Worm (Caenorhabditis elegans) whole organism, late embryonic: ENCODE results near the gene let-716.

Experiments used
- C08G9.2 ChIP-seq: sonication (generic microtip); optimal IDR thresholded peaks from 2 replicates; lab custom pipeline; 2016; ENCODE audit warnings: mild to moderate bottlenecking, missing genetic modification characterization, moderate library complexity, missing compliant biosample characterization
- C38D4.7 ChIP-seq: fragments of 200-800 bp; sonication (Bioruptor generic); optimal IDR thresholded peaks from 2 replicates; lab custom pipeline; 2018; ENCODE audit warnings: mild to moderate bottlenecking, missing genetic modification characterization, moderate library complexity, missing compliant biosample characterization
- F13H6.1 ChIP-seq: sonication (generic microtip); optimal IDR thresholded peaks from 2 replicates; lab custom pipeline; 2016; ENCODE audit warnings: missing genetic modification characterization, missing compliant biosample characterization
- K02D7.2 ChIP-seq: sonication (generic microtip); optimal IDR thresholded peaks from 2 replicates; lab custom pipeline; 2017; ENCODE audit warnings: mild to moderate bottlenecking, missing genetic modification characterization, missing compliant biosample characterization
- Y22D7AL.16 ChIP-seq: sonication (generic microtip); optimal IDR thresholded peaks from 2 replicates; lab custom pipeline; 2016; ENCODE audit warnings: missing genetic modification characterization, missing compliant biosample characterization
- ceh-18 ChIP-seq: sonication (generic microtip); optimal IDR thresholded peaks from 2 replicates; lab custom pipeline; 2016; ENCODE audit warnings: missing genetic modification characterization, missing compliant biosample characterization
- ceh-19 ChIP-seq: fragments of 200-800 bp; sonication (Bioruptor generic); optimal IDR thresholded peaks from 2 replicates; lab custom pipeline; 2018; ENCODE audit warnings: mild to moderate bottlenecking, missing genetic modification characterization, missing compliant biosample characterization
- ceh-24 ChIP-seq: sonication (generic microtip); optimal IDR thresholded peaks from 2 replicates; lab custom pipeline; 2016; ENCODE audit warnings: mild to moderate bottlenecking, missing genetic modification characterization, missing compliant biosample characterization
- ceh-34 ChIP-seq: sonication (generic microtip); optimal IDR thresholded peaks from 2 replicates; lab custom pipeline; 2016; ENCODE audit warnings: mild to moderate bottlenecking, missing genetic modification characterization, missing compliant biosample characterization
- ceh-45 ChIP-seq: fragments of 200-800 bp; sonication (Bioruptor generic); IDR thresholded peaks from 2 replicates; pipeline ENCODE4 v1.3.6; 2022; ENCODE audit warnings: missing genetic modification reagents, missing genetic modification characterization, missing compliant biosample characterization
- ceh-9 ChIP-seq: sonication (generic microtip); optimal IDR thresholded peaks from 2 replicates; lab custom pipeline; 2016; ENCODE audit warnings: mild to moderate bottlenecking, missing genetic modification characterization, inconsistent platforms, missing compliant biosample characterization
- che-1 ChIP-seq: sonication (generic microtip); optimal IDR thresholded peaks from 2 replicates; lab custom pipeline; 2016; ENCODE audit warnings: mild to moderate bottlenecking, missing genetic modification characterization, missing compliant biosample characterization
- elt-2 ChIP-seq: sonication (generic microtip); optimal IDR thresholded peaks from 2 replicates; lab custom pipeline; 2016; ENCODE audit warnings: missing genetic modification reagents, missing genetic modification characterization, missing compliant biosample characterization
- ets-4 ChIP-seq: sonication (generic microtip); optimal IDR thresholded peaks from 2 replicates; lab custom pipeline; 2016; ENCODE audit warnings: missing genetic modification characterization, missing compliant biosample characterization
- fax-1 ChIP-seq: sonication (generic microtip); optimal IDR thresholded peaks from 2 replicates; lab custom pipeline; 2016; ENCODE audit warnings: missing genotype, missing genetic modification characterization, missing compliant biosample characterization
- fkh-10 ChIP-seq: fragments of 150-350 bp; optimal IDR thresholded peaks from 2 replicates; lab custom pipeline; 2014; ENCODE audit warnings: missing biosample characterization, missing genetic modification reagents, missing genetic modification characterization
- fkh-6 ChIP-seq: sonication (generic microtip); optimal IDR thresholded peaks from 2 replicates; lab custom pipeline; 2016; ENCODE audit warnings: missing genetic modification characterization, missing compliant biosample characterization
- hlh-30 ChIP-seq: sonication (generic microtip); optimal IDR thresholded peaks from 2 replicates; lab custom pipeline; 2017; ENCODE audit warnings: antibody characterized with exemption, missing genetic modification characterization, missing compliant biosample characterization; ENCODE audit not compliant: insufficient read depth
- hlh-8 ChIP-seq: sonication (generic microtip); optimal IDR thresholded peaks from 2 replicates; lab custom pipeline; 2016; ENCODE audit warnings: missing genotype, missing genetic modification characterization, missing compliant biosample characterization
- lim-6 ChIP-seq: sonication (generic microtip); optimal IDR thresholded peaks from 2 replicates; lab custom pipeline; 2016; ENCODE audit warnings: missing genetic modification characterization, missing compliant biosample characterization
- madf-2 ChIP-seq: sonication (generic microtip); optimal IDR thresholded peaks from 2 replicates; lab custom pipeline; 2017; ENCODE audit warnings: missing genetic modification characterization, missing compliant biosample characterization
- nhr-11 ChIP-seq: fragments of 150-350 bp; optimal IDR thresholded peaks from 2 replicates; lab custom pipeline; 2014; ENCODE audit warnings: missing biosample characterization, missing genetic modification characterization
- nhr-232 ChIP-seq: sonication (generic microtip); optimal IDR thresholded peaks from 2 replicates; lab custom pipeline; 2016; ENCODE audit warnings: missing genetic modification characterization, missing compliant biosample characterization
- npax-4 ChIP-seq: sonication (generic microtip); optimal IDR thresholded peaks from 2 replicates; lab custom pipeline; 2016; ENCODE audit warnings: missing genetic modification characterization, missing compliant biosample characterization
- pax-1 ChIP-seq: fragments of 150-350 bp; optimal IDR thresholded peaks from 2 replicates; lab custom pipeline; 2014; ENCODE audit warnings: missing biosample characterization, missing genetic modification characterization
- pha-2 ChIP-seq: sonication (generic microtip); optimal IDR thresholded peaks from 2 replicates; lab custom pipeline; 2017; ENCODE audit warnings: mild to moderate bottlenecking, missing genetic modification characterization, missing compliant biosample characterization
- pqm-1 ChIP-seq: sonication (generic microtip); optimal IDR thresholded peaks from 2 replicates; lab custom pipeline; 2016; ENCODE audit warnings: missing genetic modification characterization, missing compliant biosample characterization
- pros-1 ChIP-seq: fragments of 150-350 bp; optimal IDR thresholded peaks from 2 replicates; lab custom pipeline; 2014; ENCODE audit warnings: missing biosample characterization, missing genetic modification reagents, missing genetic modification characterization
- ref-2 ChIP-seq: sonication (generic microtip); optimal IDR thresholded peaks from 2 replicates; lab custom pipeline; 2016; ENCODE audit warnings: missing genetic modification characterization, missing compliant biosample characterization
- rnt-1 ChIP-seq: sonication (generic microtip); optimal IDR thresholded peaks from 2 replicates; lab custom pipeline; 2016; ENCODE audit warnings: missing genetic modification characterization, missing compliant biosample characterization
- sdc-2 ChIP-seq: sonication (generic microtip); optimal IDR thresholded peaks from 2 replicates; lab custom pipeline; 2016; ENCODE audit warnings: missing genotype, missing genetic modification characterization, missing compliant biosample characterization
- tbx-2 ChIP-seq: sonication (generic microtip); optimal IDR thresholded peaks from 2 replicates; lab custom pipeline; 2016; ENCODE audit warnings: missing genetic modification characterization, missing compliant biosample characterization
- tbx-7 ChIP-seq: sonication (generic microtip); optimal IDR thresholded peaks from 2 replicates; lab custom pipeline; 2016; ENCODE audit warnings: missing genotype, missing genetic modification characterization, missing compliant biosample characterization
- unc-3 ChIP-seq, 2 experiments: fragments of 200-800 bp in 1 of 2; sonication (Bioruptor generic) in 1 of 2; sonication (generic microtip) in 1 of 2; conservative IDR thresholded peaks in 1 of 2; optimal IDR thresholded peaks in 1 of 2; 2 replicates each; pipeline versions ENCODE4 v1.3.6 to Lab custom; 2016 to 2022; ENCODE audit warnings: missing compliant biosample characterization in 2 of 2, missing genetic modification characterization in 2 of 2, missing genetic modification reagents in 1 of 2
- unc-42 ChIP-seq: sonication (generic microtip); optimal IDR thresholded peaks from 2 replicates; lab custom pipeline; 2016; ENCODE audit warnings: missing genotype, missing genetic modification characterization, missing compliant biosample characterization
- unc-55 ChIP-seq: sonication (generic microtip); optimal IDR thresholded peaks from 2 replicates; lab custom pipeline; 2017; ENCODE audit warnings: missing biosample characterization, missing genetic modification reagents, missing genetic modification characterization

The let-716 gene

DNA sequence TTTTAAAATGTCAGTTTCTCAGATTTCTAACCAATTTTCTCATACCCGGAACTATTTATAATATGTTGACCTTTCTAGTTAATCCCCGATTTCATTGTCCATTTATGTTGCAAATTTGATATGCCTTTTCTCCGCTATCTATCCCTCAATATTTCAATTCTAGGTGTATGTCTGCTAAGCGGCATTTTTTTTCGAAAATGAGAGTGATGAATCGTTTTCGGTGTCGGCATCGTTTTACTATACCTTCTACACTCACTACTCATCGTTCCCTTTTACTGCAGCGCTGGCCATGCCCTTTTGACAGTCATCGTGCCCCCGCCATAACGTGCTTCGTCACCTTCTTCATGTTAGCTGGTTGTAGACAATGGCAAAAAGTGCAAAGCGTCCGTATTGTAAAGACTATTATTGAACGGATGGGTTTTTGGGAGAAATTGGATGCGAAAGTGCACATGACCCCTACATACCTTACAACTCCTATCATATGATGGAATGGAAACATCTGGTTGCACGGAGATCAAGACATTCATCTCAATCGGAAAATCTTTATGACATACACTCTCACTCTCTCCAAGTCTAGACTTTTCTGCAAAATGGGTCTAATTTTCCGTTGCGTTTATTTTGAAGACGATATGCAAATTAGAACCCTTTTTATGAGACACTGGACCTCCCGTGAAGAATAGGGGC, 24.0 kb upstream of the let-716 start:
- TF ChIP-seq unc-42 (tag; lab: Kevin White, UChicago) = no peak
- peak; percentile 2 for TF ChIP-seq hlh-30 (tag; lab: Kevin White, UChicago)

DNA sequence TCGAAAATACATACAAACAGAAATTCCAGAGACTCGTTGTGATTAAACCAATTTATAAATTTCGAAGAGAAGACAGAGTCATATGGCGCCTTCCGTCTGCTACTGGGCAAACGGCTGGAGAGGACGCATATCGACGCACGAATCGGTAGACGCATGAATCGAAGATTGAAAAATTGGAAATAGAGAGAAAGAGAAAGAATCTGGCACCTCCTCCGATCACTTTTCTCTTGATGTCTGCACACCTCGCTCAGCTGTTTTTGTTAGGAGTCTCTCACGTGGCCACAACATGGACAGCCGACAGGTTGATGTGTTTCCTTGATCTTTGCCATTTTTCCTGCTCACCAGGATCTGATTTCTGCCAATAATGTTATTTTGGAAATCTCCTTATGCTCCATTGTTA, 23.2 kb upstream of the let-716 start:
- peak; percentile 34 for TF ChIP-seq ceh-18 (tag; lab: Kevin White, UChicago)
- no peak for TF ChIP-seq fkh-6 (tag; lab: Kevin White, UChicago)
- TF ChIP-seq unc-55 (GFP tag; lab: Kevin White, UChicago) = peak; percentile 25
- TF ChIP-seq fkh-10 (GFP tag; lab: Kevin White, UChicago) = no peak
- no peak for TF ChIP-seq ceh-34 (tag; lab: Kevin White, UChicago)
- TF ChIP-seq, all 69 proteins: peak for 2

DNA sequence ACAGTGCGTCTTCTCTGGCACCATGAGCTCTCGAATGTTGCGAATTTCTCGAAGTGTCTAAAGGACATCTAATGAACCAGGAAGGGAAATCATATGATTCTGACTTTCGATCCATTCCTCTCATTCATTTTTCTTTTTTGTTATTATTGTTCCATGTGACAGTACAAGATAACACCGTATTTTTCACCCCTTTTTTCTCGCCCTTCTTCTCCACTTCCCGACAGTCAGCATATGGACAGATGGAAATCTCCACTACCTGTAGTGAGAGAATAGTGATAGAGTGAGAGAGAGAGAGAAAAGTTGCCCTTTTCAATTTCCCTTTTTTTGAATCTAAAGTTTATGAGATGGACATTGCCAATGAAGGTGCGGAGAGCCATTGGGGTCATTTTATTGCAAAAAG, 22.5 kb upstream of the let-716 start:
- no peak for TF ChIP-seq ceh-19 (GFP tag; lab: Kevin White, UChicago)
- TF ChIP-seq fkh-10 (GFP tag; lab: Kevin White, UChicago) = no peak
- no peak for TF ChIP-seq nhr-11 (tag; lab: Kevin White, UChicago)
- TF ChIP-seq sdc-2 (tag; lab: Kevin White, UChicago) = no peak
- TF ChIP-seq ceh-9 (tag; lab: Kevin White, UChicago) = no peak
- TF ChIP-seq madf-2 (tag; lab: Kevin White, UChicago) = no peak
- TF ChIP-seq fax-1 = no peak
- no peak for TF ChIP-seq pros-1 (tag; lab: Kevin White, UChicago)
- TF ChIP-seq nhr-232 (tag; lab: Kevin White, UChicago) = no peak
- no peak for TF ChIP-seq pqm-1 (tag; lab: Kevin White, UChicago)
- TF ChIP-seq fkh-6 (tag; lab: Kevin White, UChicago) = no peak
- TF ChIP-seq hlh-8 (tag; lab: Kevin White, UChicago) = no peak
- no peak for TF ChIP-seq ceh-24 (tag; lab: Kevin White, UChicago)
- no peak for TF ChIP-seq ceh-45 (GFP tag; lab: Robert Waterston, UW)
- TF ChIP-seq pax-1 (tag; lab: Kevin White, UChicago) = no peak
- TF ChIP-seq ets-4 (tag; lab: Kevin White, UChicago) = no peak
- TF ChIP-seq hlh-30 (tag; lab: Kevin White, UChicago) = no peak
- no peak for TF ChIP-seq unc-3 (GFP tag; conservative IDR thresholded peaks at IDR 0.05; lab: Robert Waterston, UW)
- TF ChIP-seq unc-3 (tag; optimal IDR thresholded peaks at IDR 0.05; lab: Kevin White, UChicago) = no peak
- no peak for TF ChIP-seq Y22D7AL.16 (tag; lab: Kevin White, UChicago)
- TF ChIP-seq unc-42 (tag; lab: Kevin White, UChicago) = no peak

DNA sequence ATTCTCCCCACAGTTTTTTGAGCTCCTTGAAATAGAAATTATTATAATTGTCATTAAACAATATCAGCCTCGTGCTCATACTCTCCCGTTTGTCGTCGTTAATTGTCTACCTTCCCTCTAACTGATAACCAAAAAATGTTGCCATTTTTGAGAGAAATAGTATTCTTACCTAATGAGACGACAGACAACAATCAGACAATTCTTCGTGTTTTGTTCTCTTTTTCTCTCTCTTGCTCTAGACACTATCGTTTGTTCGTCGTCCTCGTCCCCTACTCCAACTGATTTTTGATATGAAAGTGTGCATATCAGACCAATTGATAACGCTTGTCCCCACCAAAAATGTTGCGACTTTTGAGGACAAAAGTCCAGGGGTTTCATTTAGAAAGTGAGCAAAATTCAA, 21.8 kb upstream of the let-716 start:
- TF ChIP-seq che-1 (tag; lab: Kevin White, UChicago) (no peak), elt-2 (peak; percentile 91)

DNA sequence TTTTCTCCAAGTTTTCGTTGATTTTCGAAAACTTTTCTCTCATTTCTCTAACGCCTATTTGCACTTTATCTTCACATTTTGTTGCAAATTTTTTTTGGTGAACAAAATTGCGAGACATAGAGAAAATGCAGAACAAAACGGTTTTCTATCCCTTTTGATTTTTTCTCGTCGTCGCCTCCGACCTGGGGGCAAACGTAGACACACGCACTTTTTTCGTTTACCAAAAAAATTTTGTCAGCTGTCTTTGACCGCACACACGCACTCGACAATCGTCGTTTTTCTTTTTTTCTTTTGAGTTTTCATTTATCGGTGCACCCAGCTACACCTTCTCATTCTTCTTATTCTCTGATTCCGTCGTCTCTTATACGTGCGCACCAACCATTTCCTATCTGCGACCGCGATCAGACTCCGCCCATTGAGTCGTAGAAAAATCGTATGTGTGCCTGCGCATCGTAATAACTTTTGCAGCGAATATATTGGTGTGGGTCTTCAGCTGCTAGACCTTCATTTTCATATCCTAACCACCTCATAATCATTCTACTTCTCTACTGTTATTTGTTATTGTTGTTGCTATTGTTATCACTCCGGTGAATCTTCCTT, 20.9 kb upstream of the let-716 start:
- TF ChIP-seq tbx-2 (tag; lab: Kevin White, UChicago) (peak; percentile 5), ceh-9 (tag; lab: Kevin White, UChicago) (no peak), ceh-18 (tag; lab: Kevin White, UChicago) (peak; percentile 57), C08G9.2 (tag; lab: Kevin White, UChicago) (no peak), unc-3 (GFP tag; conservative IDR thresholded peaks at IDR 0.05; lab: Robert Waterston, UW) (no peak), unc-3 (tag; optimal IDR thresholded peaks at IDR 0.05; lab: Kevin White, UChicago) (no peak), ref-2 (tag; lab: Kevin White, UChicago) (no peak), pha-2 (tag; lab: Kevin White, UChicago) (no peak), sdc-2 (tag; lab: Kevin White, UChicago) (no peak), rnt-1 (tag; lab: Kevin White, UChicago) (peak; percentile 27), tbx-7 (tag; lab: Kevin White, UChicago) (no peak), F13H6.1 (no peak), fax-1 (no peak), npax-4 (tag; lab: Kevin White, UChicago) (no peak), nhr-232 (tag; lab: Kevin White, UChicago) (no peak), hlh-8 (tag; lab: Kevin White, UChicago) (no peak), lim-6 (tag; lab: Kevin White, UChicago) (no peak), C38D4.7 (GFP tag; lab: Kevin White, UChicago) (no peak), Y22D7AL.16 (tag; lab: Kevin White, UChicago) (no peak), pqm-1 (tag; lab: Kevin White, UChicago) (no peak), K02D7.2 (tag; lab: Kevin White, UChicago) (no peak)
